Worm (Caenorhabditis elegans) whole organism, midembryonic: ENCODE data around the gene pph-4.2.

Experiments
- T22C8.4 ChIP-seq: fragments of 200-800 bp; sonication (Bioruptor generic); IDR thresholded peaks from 2 replicates; pipeline ENCODE4 v1.3.6; 2022; ENCODE audit warnings: missing genetic modification characterization, missing compliant biosample characterization
- flt-1 ChIP-seq: fragments of 200-800 bp; sonication (Bioruptor generic); IDR thresholded peaks from 2 replicates; pipeline ENCODE4 v1.3.6; 2022; ENCODE audit warnings: missing genetic modification characterization, missing compliant biosample characterization
- med-1 ChIP-seq: sonication (generic microtip); optimal IDR thresholded peaks from 2 replicates; lab custom pipeline; 2017; ENCODE audit warnings: missing genetic modification characterization, mild to moderate bottlenecking, missing compliant biosample characterization, antibody characterized with exemption, missing genetic modification reagents; ENCODE audit not compliant: insufficient read depth
- ztf-23 ChIP-seq: fragments of 200-800 bp; sonication (Bioruptor generic); IDR thresholded peaks from 2 replicates; pipeline ENCODE4 v1.3.6; 2022; ENCODE audit warnings: missing genetic modification reagents, missing genetic modification characterization, missing compliant biosample characterization
- ztf-29 ChIP-seq: fragments of 200-800 bp; sonication (Bioruptor generic); IDR thresholded peaks from 2 replicates; pipeline ENCODE4 v1.3.6; 2022; ENCODE audit warnings: missing genetic modification reagents, missing genetic modification characterization, missing compliant biosample characterization

DNA sequence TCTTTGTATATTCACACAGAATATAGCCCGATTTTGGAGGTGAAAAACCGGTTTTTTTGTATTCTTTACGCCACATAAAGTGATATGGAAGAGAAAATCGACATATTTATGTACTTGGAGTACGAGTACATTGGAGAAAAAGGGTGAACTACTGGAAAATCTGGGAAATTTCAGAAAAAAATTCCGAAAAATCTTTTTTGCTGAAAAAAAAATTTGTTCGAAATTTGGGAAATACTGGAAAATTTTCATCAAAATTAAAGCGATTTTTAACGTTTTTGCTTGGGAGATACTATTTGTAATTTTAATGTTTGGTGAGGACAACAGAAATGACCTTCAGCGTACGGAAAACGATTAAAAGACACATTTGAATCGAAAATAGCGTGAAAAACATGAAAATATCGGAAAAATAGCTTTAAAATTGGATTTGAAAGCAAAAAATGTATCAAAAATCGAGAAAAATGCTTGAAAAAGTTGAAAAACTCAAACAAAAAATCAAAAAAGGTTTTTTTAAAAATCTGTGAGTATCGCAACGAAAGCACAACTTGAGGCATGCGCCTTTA lies 48.9 kb upstream of the pph-4.2 start:
- TF ChIP-seq flt-1 (GFP tag; lab: Robert Waterston, UW) (no peak), T22C8.4 (no peak), med-1 (GFP tag; lab: Kevin White, UChicago) (no peak), ztf-23 (no peak), ztf-29 (GFP tag; lab: Robert Waterston, UW) (no peak)
